Worm (Caenorhabditis elegans) whole organism, early embryonic: ENCODE measurements around the gene pap-2.

Experiments
- ama-1 ChIP-seq: fragments of 150-350 bp; optimal IDR thresholded peaks from 2 replicates; lab custom pipeline; 2014
- ceh-36 ChIP-seq: sonication (generic microtip); optimal IDR thresholded peaks from 2 replicates; lab custom pipeline; 2016; ENCODE audit warnings: missing genetic modification characterization, inconsistent platforms, missing compliant biosample characterization
- flt-1 ChIP-seq: fragments of 200-800 bp; sonication (Bioruptor generic); IDR thresholded peaks from 2 replicates; pipeline ENCODE4 v1.3.6; 2022; ENCODE audit warnings: missing genetic modification characterization, missing compliant biosample characterization
- hmg-4 ChIP-seq: fragments of 200-800 bp; sonication (Bioruptor generic); optimal IDR thresholded peaks from 2 replicates; lab custom pipeline; 2018; ENCODE audit warnings: mild to moderate bottlenecking, missing genetic modification characterization, missing compliant biosample characterization
- hnd-1 ChIP-seq: sonication (generic microtip); optimal IDR thresholded peaks from 2 replicates; lab custom pipeline; 2016; ENCODE audit warnings: missing genetic modification characterization, missing compliant biosample characterization
- tbx-37 ChIP-seq: fragments of 200-800 bp; sonication (Bioruptor generic); conservative IDR thresholded peaks from 2 replicates; pipeline ENCODE4 v1.3.6; 2022; ENCODE audit warnings: missing genetic modification reagents, missing genetic modification characterization, missing compliant biosample characterization

DNA sequence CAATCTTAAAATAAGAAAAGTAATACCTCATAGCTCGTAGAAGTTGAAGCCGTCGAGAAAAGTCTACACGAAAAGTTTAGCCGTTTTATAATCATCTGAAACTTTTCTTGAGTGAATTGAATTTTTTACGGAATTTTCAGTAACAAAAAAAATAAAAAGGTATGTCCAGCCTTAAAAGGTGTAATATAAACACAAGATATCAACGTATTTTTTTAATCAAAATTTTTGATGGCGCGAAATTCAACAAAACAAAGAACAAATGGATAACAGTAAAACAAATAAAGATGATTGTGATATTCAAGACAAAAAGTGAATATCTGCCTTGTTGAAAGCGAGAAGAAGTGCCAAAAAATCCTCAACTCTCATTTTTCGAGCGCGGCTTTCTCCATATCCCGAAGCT lies 19.5 kb downstream of the pap-2 start, which contains the start of gene eral-1:
- TF ChIP-seq hmg-4 (GFP tag; lab: Kevin White, UChicago) (no peak), hnd-1 (tag; lab: Kevin White, UChicago) (no peak), ama-1 (lab: Kevin White, UChicago) (no peak), flt-1 (GFP tag; lab: Robert Waterston, UW) (no peak), tbx-37 (GFP tag; lab: Robert Waterston, UW) (no peak), ceh-36 (tag; lab: Kevin White, UChicago) (no peak)
